Fruit fly (Drosophila melanogaster) whole organism, wandering third instar larva: Measurements from ENCODE around the gene OXA1L.

ENCODE experiments used
- Dif ChIP-seq: fragments of 200-275, 200-300 bp; sonication (Bioruptor generic); optimal IDR thresholded peaks from 2 replicates; lab custom pipeline; 2018; ENCODE audit warnings: missing biosample characterization, missing genetic modification characterization; ENCODE audit not compliant: partially characterized antibody
- Jra ChIP-seq: sonication (Bioruptor generic); optimal IDR thresholded peaks from 2 replicates; lab custom pipeline; 2016; ENCODE audit warnings: missing biosample characterization, missing genetic modification characterization
- h ChIP-seq: fragments of 200-800 bp; sonication (Bioruptor generic); optimal IDR thresholded peaks from 3 replicates; lab custom pipeline; 2016; ENCODE audit warnings: missing biosample characterization, mild to moderate bottlenecking, missing genetic modification characterization
- psq ChIP-seq: fragments of 200-800 bp; sonication (Bioruptor generic); optimal IDR thresholded peaks from 3 replicates; lab custom pipeline; 2017; ENCODE audit warnings: missing biosample characterization, mild to moderate bottlenecking, missing genetic modification characterization, moderate library complexity

- TF ChIP-seq psq (no peak), Jra (no peak), Dif (GFP tag; lab: Kevin White, UChicago) (no peak), h (GFP tag; lab: Kevin White, UChicago) (no peak)
These were observed 479 bp downstream of the OXA1L start for dm6 chr3L:10885711-10886272.
